Worm (Caenorhabditis elegans): ENCODE results near the gene pkc-2.

The pkc-2 gene

ce11 chrX:9347380-9347979 is 17.1 kb upstream of the pkc-2 start, which contains the start of gene oga-1 (continued):
- TF ChIP-seq nhr-90 (tag; optimal IDR thresholded peaks at IDR 0.05; ENCODE audit: poor library complexity) (peak; percentile 69), jun-1 (tag; optimal IDR thresholded peaks at IDR 0.05) (no peak), irx-1 (tag; optimal IDR thresholded peaks at IDR 0.05) (peak; percentile 27), C16A3.4 (tag; optimal IDR thresholded peaks at IDR 0.05) (peak; percentile 62), elt-2 (tag; optimal IDR thresholded peaks at IDR 0.05) (peak; percentile 31), mep-1 (tag; optimal IDR thresholded peaks at IDR 0.05) (peak; percentile 83), hlh-4 (tag; optimal IDR thresholded peaks at IDR 0.05) (no peak), fkh-8 (tag; optimal IDR thresholded peaks at IDR 0.05) (peak; percentile 84), lin-13 (GFP tag; optimal IDR thresholded peaks at IDR 0.05) (peak; percentile 60), lsy-2 (tag; optimal IDR thresholded peaks at IDR 0.05) (peak; percentile 52 to 55), nhr-19 (GFP tag; conservative IDR thresholded peaks at IDR 0.05) (peak; percentile 64), nhr-71 (tag; optimal IDR thresholded peaks at IDR 0.05) (peak; percentile 91), ztf-4 (tag; optimal IDR thresholded peaks at IDR 0.05) (peak; percentile 71), unc-62 (GFP tag; optimal IDR thresholded peaks at IDR 0.05) (no peak), F16B12.6 (tag; optimal IDR thresholded peaks at IDR 0.05) (peak; percentile 26), nhr-11 (tag; optimal IDR thresholded peaks at IDR 0.05) (no peak), ceh-88 (GFP tag; IDR thresholded peaks at IDR 0.05) (0 out of 2 replicates have a peak, but pooled peaks have one; percentile 20), rnt-1 (tag; optimal IDR thresholded peaks at IDR 0.05) (peak; percentile 78), swsn-7 (tag; optimal IDR thresholded peaks at IDR 0.05) (peak; percentile 63), fkh-10 (GFP tag; optimal IDR thresholded peaks at IDR 0.05) (no peak), nhr-84 (tag; optimal IDR thresholded peaks at IDR 0.05) (no peak), snu-23 (GFP tag; optimal IDR thresholded peaks at IDR 0.05) (peak; percentile 93), snpc-4 (tag; optimal IDR thresholded peaks at IDR 0.05) (peak; percentile 49), dpl-1 (GFP tag; optimal IDR thresholded peaks at IDR 0.05) (peak; percentile 32 to 53 (median 50)), C04F5.9 (tag; optimal IDR thresholded peaks at IDR 0.05) (no peak), dsc-1 (tag; optimal IDR thresholded peaks at IDR 0.05) (peak; percentile 39), lin-14 (GFP tag; optimal IDR thresholded peaks at IDR 0.05) (peak; percentile 95), Y116A8C.19 (tag; optimal IDR thresholded peaks at IDR 0.05; ENCODE audit: borderline replicate concordance) (no peak), nhr-85 (tag) (peak; percentile 93), vab-15 (tag; optimal IDR thresholded peaks at IDR 0.05) (peak; percentile 12), blmp-1 (tag; optimal IDR thresholded peaks at IDR 0.05) (peak; percentile 32), grh-1 (GFP tag; IDR thresholded peaks at IDR 0.05) (no peak), sox-4 (tag; optimal IDR thresholded peaks at IDR 0.05) (peak; percentile 38), lin-35 (GFP tag; optimal IDR thresholded peaks at IDR 0.05) (peak; percentile 57 to 81), pqm-1 (tag; optimal IDR thresholded peaks at IDR 0.05) (no peak)

ce11 chrX:9349844-9350556 is 14.6 kb upstream of the pkc-2 start, which contains the start of gene flp-20:
TSS of gene flp-20 (minus strand) at chrX:9349894.
- TF ChIP-seq mdl-1 (tag; optimal IDR thresholded peaks at IDR 0.05) (no peak), jun-1 (tag; optimal IDR thresholded peaks at IDR 0.05) (no peak), rnt-1 (tag; optimal IDR thresholded peaks at IDR 0.05) (no peak), fkh-8 (tag; optimal IDR thresholded peaks at IDR 0.05) (no peak), nhr-47 (tag; optimal IDR thresholded peaks at IDR 0.05) (no peak), fkh-4 (tag; optimal IDR thresholded peaks at IDR 0.05; ENCODE audit: borderline replicate concordance) (no peak), lsy-2 (tag; optimal IDR thresholded peaks at IDR 0.05) (no peak), ces-1 (GFP tag; optimal IDR thresholded peaks at IDR 0.05) (no peak), tlp-1 (tag; optimal IDR thresholded peaks at IDR 0.05) (no peak), hlh-17 (GFP tag; optimal IDR thresholded peaks at IDR 0.05; ENCODE audit: borderline replicate concordance) (no peak), fos-1 (tag; optimal IDR thresholded peaks at IDR 0.05) (no peak), aly-2 (tag; optimal IDR thresholded peaks at IDR 0.05) (no peak)
